Fruit fly (Drosophila melanogaster) S2 (cell line): Measurements from ENCODE around the gene CG45066.

Experiments
- CG8478 ChIP-seq: fragments of >200 bp; optimal IDR thresholded peaks from 2 replicates; lab custom pipeline; 2018
- CTCF ChIP-seq, 2 experiments: fragments of >200 bp; optimal IDR thresholded peaks; 2 replicates each; lab custom pipeline; 2018

Gene CG45066

dm6 chr3L:3111127-3111526 is at the start of gene CG45066:
TSS of gene CG45066 (minus strand) at chr3L:3111227.
- no peak for TF ChIP-seq CG8478 (lab: Kevin White, UChicago)
- no peak for TF ChIP-seq CTCF (optimal IDR thresholded peaks at IDR 0.05; lab: Kevin White, UChicago)

- no peak for TF ChIP-seq CTCF (optimal IDR thresholded peaks at IDR 0.05; lab: Kevin White, UChicago)
- no peak for TF ChIP-seq CG8478 (lab: Kevin White, UChicago)
Observed at dm6 chr3L:3159309-3160194, 48.5 kb upstream of the CG45066 start, which contains the start of the genes ND-30 and CG15812. TSS of gene ND-30 (minus strand) at chr3L:3159578. TSS of gene CG15812 (plus strand) at chr3L:3159991.

dm6 chr3L:3157651-3158050 is 46.6 kb upstream of the CG45066 start:
- peak; percentile 50 to 59 for TF ChIP-seq CTCF (optimal IDR thresholded peaks at IDR 0.05; lab: Kevin White, UChicago)
- no peak for TF ChIP-seq CG8478 (lab: Kevin White, UChicago)

- no peak for TF ChIP-seq CG8478 (lab: Kevin White, UChicago)
- TF ChIP-seq CTCF (optimal IDR thresholded peaks at IDR 0.05; lab: Kevin White, UChicago), result no peak
Observed at dm6 chr3L:3150376-3150775, 39.3 kb upstream of the CG45066 start.

dm6 chr3L:3149060-3149872 is 38.2 kb upstream of the CG45066 start:
- TF ChIP-seq CTCF (optimal IDR thresholded peaks at IDR 0.05; lab: Kevin White, UChicago) (no peak), CG8478 (lab: Kevin White, UChicago) (no peak)

dm6 chr3L:3148125-3149059 is 37.4 kb upstream of the CG45066 start, which contains the start of the genes Usp5 and BtbVII:
TSS of gene Usp5 (minus strand) at chr3L:3148358.
TSS of gene BtbVII (plus strand) at chr3L:3148646.
- TF ChIP-seq CG8478 (lab: Kevin White, UChicago) (no peak), CTCF (optimal IDR thresholded peaks at IDR 0.05; lab: Kevin White, UChicago) (no peak)

- TF ChIP-seq CG8478 (lab: Kevin White, UChicago), result no peak
- no peak for TF ChIP-seq CTCF (optimal IDR thresholded peaks at IDR 0.05; lab: Kevin White, UChicago)
Observed at dm6 chr3L:3143383-3143962, 32.4 kb upstream of the CG45066 start, which contains the start of the genes CG11537 and Alg2. TSS of gene CG11537 (minus strand) at chr3L:3143457. TSS of gene Alg2 (plus strand) at chr3L:3143808.

dm6 chr3L:3142516-3143382 is 31.7 kb upstream of the CG45066 start:
- TF ChIP-seq CG8478 (lab: Kevin White, UChicago) (no peak), CTCF (optimal IDR thresholded peaks at IDR 0.05; lab: Kevin White, UChicago) (no peak)

- no peak for TF ChIP-seq CG8478 (lab: Kevin White, UChicago)
- no peak for TF ChIP-seq CTCF (optimal IDR thresholded peaks at IDR 0.05; lab: Kevin White, UChicago)
Observed at dm6 chr3L:3141411-3141810, 30.4 kb upstream of the CG45066 start.

- TF ChIP-seq CTCF (optimal IDR thresholded peaks at IDR 0.05; lab: Kevin White, UChicago) (no peak), CG8478 (lab: Kevin White, UChicago) (no peak)
Observed at dm6 chr3L:3134064-3134545, 23.1 kb upstream of the CG45066 start.

- no peak for TF ChIP-seq CTCF (optimal IDR thresholded peaks at IDR 0.05; lab: Kevin White, UChicago)
- no peak for TF ChIP-seq CG8478 (lab: Kevin White, UChicago)
Observed at dm6 chr3L:3127544-3127943, 16.5 kb upstream of the CG45066 start, which contains the start of gene promL. TSS of gene promL (minus strand) at chr3L:3127724.

- TF ChIP-seq CG8478 (lab: Kevin White, UChicago), result no peak
- no peak for TF ChIP-seq CTCF (optimal IDR thresholded peaks at IDR 0.05; lab: Kevin White, UChicago)
Observed at dm6 chr3L:3126478-3126877, 15.5 kb upstream of the CG45066 start.
